Fruit fly (Drosophila melanogaster) whole organism, prepupa: ENCODE results near the gene Nrd1.

Experiments used
- CG11762 ChIP-seq: fragments of 200-800 bp; sonication (Bioruptor generic); optimal IDR thresholded peaks from 3 replicates; lab custom pipeline; 2016; ENCODE audit warnings: missing biosample characterization, missing genetic modification characterization; ENCODE audit not compliant: insufficient read depth
- CG11902 ChIP-seq: fragments of 200-800 bp; sonication (Bioruptor generic); optimal IDR thresholded peaks from 3 replicates; lab custom pipeline; 2016; ENCODE audit warnings: missing biosample characterization, missing genetic modification characterization
- CG15336 ChIP-seq: fragments of 200-800 bp; sonication (Bioruptor generic); IDR thresholded peaks from 2 replicates; pipeline ENCODE4 v1.3.6; 2022; ENCODE audit warnings: missing biosample characterization, missing genetic modification characterization
- CG1621 ChIP-seq: fragments of 200-800 bp; sonication (Bioruptor generic); optimal IDR thresholded peaks from 3 replicates; lab custom pipeline; 2018; ENCODE audit warnings: missing biosample characterization, mild to moderate bottlenecking, missing genetic modification characterization
- CG16779 ChIP-seq: fragments of 200-800 bp; sonication (Bioruptor generic); optimal IDR thresholded peaks from 3 replicates; lab custom pipeline; 2017; ENCODE audit warnings: missing biosample characterization, mild to moderate bottlenecking, missing genetic modification characterization
- CG3032 ChIP-seq: fragments of 200-800 bp; optimal IDR thresholded peaks from 2 replicates; lab custom pipeline; 2019; ENCODE audit warnings: missing biosample characterization, mild to moderate bottlenecking, missing genetic modification characterization, moderate library complexity
- CG32006 ChIP-seq: fragments of 200-800 bp; sonication (Bioruptor generic); optimal IDR thresholded peaks from 3 replicates; lab custom pipeline; 2017; ENCODE audit warnings: missing biosample characterization, mild to moderate bottlenecking, missing genetic modification characterization
- CG34406 ChIP-seq: fragments of 200-800 bp; sonication (Bioruptor generic); optimal IDR thresholded peaks from 3 replicates; lab custom pipeline; 2016; ENCODE audit warnings: missing biosample characterization, missing genetic modification characterization
- CG4318 ChIP-seq: fragments of 200-800 bp; sonication (Bioruptor generic); optimal IDR thresholded peaks from 3 replicates; lab custom pipeline; 2017; ENCODE audit warnings: missing biosample characterization, mild to moderate bottlenecking, missing genetic modification characterization
- CG6163 ChIP-seq: fragments of 200-800 bp; sonication (Bioruptor generic); IDR thresholded peaks from 3 replicates; pipeline ENCODE4 v1.3.6; 2022; ENCODE audit warnings: missing biosample characterization, missing genetic modification characterization
- CG6792 ChIP-seq: fragments of 200-800 bp; sonication (Bioruptor generic); optimal IDR thresholded peaks from 3 replicates; lab custom pipeline; 2016; ENCODE audit warnings: missing biosample characterization, missing genetic modification characterization
- CG6808 ChIP-seq: fragments of 200-800 bp; sonication (Bioruptor generic); optimal IDR thresholded peaks from 3 replicates; lab custom pipeline; 2017; ENCODE audit warnings: missing biosample characterization, missing genetic modification characterization, mild to moderate bottlenecking, moderate library complexity, missing genetic modification reagents
- CG6854 ChIP-seq: fragments of 200-800 bp; sonication (Bioruptor generic); optimal IDR thresholded peaks from 2 replicates; lab custom pipeline; 2017; ENCODE audit warnings: missing biosample characterization, mild to moderate bottlenecking, missing genetic modification characterization
- CG8119 ChIP-seq: fragments of 200-800 bp; sonication (Bioruptor generic); IDR thresholded peaks from 3 replicates; pipeline ENCODE4 v1.3.6; 2022; ENCODE audit warnings: missing biosample characterization, missing genetic modification characterization
- CG8319 ChIP-seq: fragments of 200-800 bp; sonication (Bioruptor generic); optimal IDR thresholded peaks from 3 replicates; lab custom pipeline; 2016; ENCODE audit warnings: missing biosample characterization, missing genetic modification characterization
- Eip75B ChIP-seq: fragments of 200-800 bp; sonication (Bioruptor generic); optimal IDR thresholded peaks from 3 replicates; lab custom pipeline; 2016; ENCODE audit warnings: missing biosample characterization, missing genetic modification characterization
- Eip78C ChIP-seq: fragments of 200-800 bp; sonication (Bioruptor generic); peaks from one replicate; lab custom pipeline; 2016; ENCODE audit warnings: missing biosample characterization, missing genetic modification characterization
- Gug ChIP-seq: fragments of 200-800 bp; sonication (Bioruptor generic); IDR thresholded peaks from 2 replicates; pipeline ENCODE4 v1.3.6; 2022; ENCODE audit warnings: missing biosample characterization, missing genetic modification characterization
- Hr38 ChIP-seq: sonication (Bioruptor generic); optimal IDR thresholded peaks from 2 replicates; lab custom pipeline; 2016; ENCODE audit warnings: missing biosample characterization, missing genetic modification characterization
- Hr4 ChIP-seq: fragments of 200-800 bp; sonication (Bioruptor generic); optimal IDR thresholded peaks from 3 replicates; lab custom pipeline; 2016; ENCODE audit warnings: missing biosample characterization, missing genetic modification characterization
- Lpt ChIP-seq: fragments of 200-800 bp; sonication (Bioruptor generic); optimal IDR thresholded peaks from 3 replicates; lab custom pipeline; 2016; ENCODE audit warnings: missing biosample characterization, missing genetic modification characterization
- Met ChIP-seq: fragments of 200-800 bp; sonication (Bioruptor generic); optimal IDR thresholded peaks from 3 replicates; lab custom pipeline; 2016; ENCODE audit warnings: missing biosample characterization, missing genetic modification characterization
- OdsH ChIP-seq: fragments of 200-800 bp; sonication (Bioruptor generic); optimal IDR thresholded peaks from 3 replicates; lab custom pipeline; 2016; ENCODE audit warnings: missing biosample characterization, missing genetic modification characterization
- Smox ChIP-seq: fragments of 200-800 bp; sonication (Bioruptor generic); optimal IDR thresholded peaks from 3 replicates; lab custom pipeline; 2016; ENCODE audit warnings: missing biosample characterization, missing genetic modification characterization
- achi ChIP-seq: fragments of 200-800 bp; sonication (Bioruptor generic); optimal IDR thresholded peaks from 3 replicates; lab custom pipeline; 2016; ENCODE audit warnings: missing biosample characterization, missing genetic modification characterization
- acj6 ChIP-seq: fragments of 200-800 bp; sonication (Bioruptor generic); optimal IDR thresholded peaks from 3 replicates; lab custom pipeline; 2016; ENCODE audit warnings: missing biosample characterization, missing genetic modification characterization
- eg ChIP-seq: fragments of 200-800 bp; sonication (Bioruptor generic); IDR thresholded peaks from 3 replicates; pipeline ENCODE4 v1.3.6; 2022; ENCODE audit warnings: missing biosample characterization, missing genetic modification characterization
- esn ChIP-seq: fragments of 200-800 bp; sonication (Bioruptor generic); optimal IDR thresholded peaks from 2 replicates; lab custom pipeline; 2016; ENCODE audit warnings: missing biosample characterization, mild to moderate bottlenecking, missing genetic modification characterization, moderate library complexity
- fkh ChIP-seq: fragments of 200-800 bp; sonication (Bioruptor generic); optimal IDR thresholded peaks from 3 replicates; lab custom pipeline; 2017; ENCODE audit warnings: missing biosample characterization, mild to moderate bottlenecking, missing genetic modification characterization, moderate library complexity
- lz ChIP-seq: fragments of 200-800 bp; sonication (Bioruptor generic); optimal IDR thresholded peaks from 3 replicates; lab custom pipeline; 2016; ENCODE audit warnings: missing biosample characterization, missing genetic modification characterization
- net ChIP-seq: fragments of 200-800 bp; sonication (Bioruptor generic); optimal IDR thresholded peaks from 3 replicates; lab custom pipeline; 2016; ENCODE audit warnings: missing biosample characterization, missing genetic modification characterization
- pdm3 ChIP-seq: fragments of 200-800 bp; sonication (Bioruptor generic); optimal IDR thresholded peaks from 3 replicates; lab custom pipeline; 2016; ENCODE audit warnings: missing biosample characterization, missing genetic modification characterization
- ss ChIP-seq, 2 experiments: fragments of 200-800 bp; sonication (Bioruptor generic); optimal IDR thresholded peaks; 2 replicates in 1 of 2; 3 replicates in 1 of 2; lab custom pipeline; 2017 to 2018; ENCODE audit warnings: mild to moderate bottlenecking in 2 of 2, missing biosample characterization in 2 of 2, missing genetic modification characterization in 2 of 2, moderate library complexity in 1 of 2
- vri ChIP-seq: fragments of 200-800 bp; sonication (Bioruptor generic); optimal IDR thresholded peaks from 3 replicates; lab custom pipeline; 2016; ENCODE audit warnings: missing biosample characterization, mild to moderate bottlenecking, missing genetic modification characterization

Gene Nrd1

DNA sequence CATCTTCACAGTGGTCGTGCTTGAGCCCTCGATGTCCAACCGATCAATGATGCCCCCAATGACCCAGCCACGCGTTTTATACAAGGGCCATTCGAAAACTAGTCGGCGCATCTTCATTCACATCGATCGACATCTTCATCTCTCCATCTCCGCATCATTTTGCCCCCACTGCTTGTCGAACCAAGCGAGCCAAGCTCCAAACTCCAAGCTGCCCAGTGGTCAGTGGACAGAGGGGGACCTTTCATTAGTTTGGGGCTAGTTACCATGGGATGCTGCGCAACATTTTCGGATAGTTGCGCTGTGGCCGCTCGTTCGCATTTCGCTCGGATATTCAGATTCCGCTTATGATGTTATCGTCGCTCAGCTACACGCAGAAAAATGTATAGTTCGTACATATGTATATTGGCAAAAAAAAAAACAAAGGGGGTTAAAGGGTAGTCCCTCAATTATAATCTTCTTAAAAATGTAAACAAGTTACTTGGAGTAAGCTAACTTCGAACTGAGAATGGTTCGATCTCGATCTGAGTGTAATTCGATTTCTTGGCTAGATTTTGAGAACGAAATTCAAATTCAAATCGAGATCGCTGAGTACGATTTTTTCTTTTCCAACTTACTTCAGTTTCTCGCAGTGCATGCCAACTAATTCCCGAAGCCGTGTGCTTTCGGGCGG, 22.5 kb downstream of the Nrd1 start, which contains the start of gene CG15740:
CG15740 (minus strand) TSS at position 51 of the 670 bp plus-strand sequence.
- TF ChIP-seq Smox (GFP tag; lab: Kevin White, UChicago) (no peak), Eip78C (GFP tag; lab: Kevin White, UChicago) (peak; percentile 68), CG6163 (GFP tag; lab: Robert Waterston, UW) (0 out of 3 replicates have a peak, but pooled peaks have one; percentile 24), CG8319 (GFP tag; lab: Kevin White, UChicago) (no peak), Hr4 (GFP tag; lab: Kevin White, UChicago) (peak; percentile 4), CG15336 (peak; percentile 36), CG1621 (tag; lab: Kevin White, UChicago) (no peak), OdsH (GFP tag; lab: Kevin White, UChicago) (peak; percentile 1)

DNA sequence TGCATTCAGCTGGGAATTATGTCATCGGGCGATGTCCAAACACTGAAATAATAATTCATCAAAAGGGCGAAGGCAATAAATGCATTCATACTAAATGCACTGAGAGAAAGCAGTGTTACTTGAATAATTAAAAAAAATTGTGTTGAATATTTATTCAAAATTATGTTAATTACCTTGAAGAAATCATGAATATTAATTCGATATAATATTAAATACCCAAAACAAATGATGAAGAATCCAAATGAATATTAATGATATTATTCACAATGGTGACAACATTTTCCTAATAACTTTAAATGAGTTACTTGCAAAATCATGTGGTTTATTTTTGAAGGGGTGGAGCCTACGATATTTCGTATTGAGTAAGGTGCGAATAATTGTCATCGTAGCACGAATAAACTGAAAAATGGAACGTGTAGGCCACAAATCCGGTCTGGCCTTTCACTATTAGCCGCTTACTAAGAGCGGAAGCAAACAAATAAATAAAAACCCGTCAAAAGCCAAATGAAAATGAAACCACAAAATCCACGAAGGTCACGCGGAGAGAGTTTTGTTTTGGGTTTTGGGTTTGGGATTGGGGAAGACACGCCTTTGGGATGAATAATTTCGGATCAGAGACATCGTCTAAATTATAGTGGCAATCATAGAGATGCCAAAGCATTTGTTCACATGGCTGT, 26.9 kb downstream of the Nrd1 start:
- TF ChIP-seq CG6808 (GFP tag; lab: Kevin White, UChicago) (no peak), CG32006 (GFP tag; lab: Kevin White, UChicago) (no peak), lz (GFP tag; lab: Kevin White, UChicago) (no peak), Eip78C (GFP tag; lab: Kevin White, UChicago) (peak; percentile 14)

DNA sequence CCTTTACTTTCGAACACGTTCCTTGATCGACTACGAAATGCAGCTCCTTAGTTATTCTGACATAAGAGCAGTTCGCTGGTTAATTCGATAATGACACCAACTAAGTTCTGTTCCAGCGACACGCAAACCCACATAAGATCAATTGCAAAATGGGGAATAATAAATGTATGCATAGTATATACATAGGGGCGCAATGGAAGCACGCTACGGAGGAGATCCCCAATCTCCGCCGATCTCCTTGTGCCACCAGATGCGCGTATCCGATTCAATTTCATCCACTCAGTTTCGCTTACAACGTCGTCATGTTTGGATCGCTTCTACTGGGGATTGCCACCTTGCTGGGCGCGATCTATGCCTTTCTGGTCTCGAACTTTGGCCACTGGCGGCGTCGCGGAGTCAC, 29.4 kb downstream of the Nrd1 start, which contains the start of gene Cyp28c1:
Cyp28c1 (plus strand) TSS at position 301 of the 400 bp plus-strand sequence.
- no peak for TF ChIP-seq CG3032 (tag; lab: Kevin White, UChicago)
- no peak for TF ChIP-seq CG16779 (tag; lab: Kevin White, UChicago)
- no peak for TF ChIP-seq CG6163 (GFP tag; lab: Robert Waterston, UW)
- no peak for TF ChIP-seq net
- TF ChIP-seq CG15336: no peak
- no peak for TF ChIP-seq CG11902 (GFP tag; lab: Kevin White, UChicago)
- TF ChIP-seq Eip75B: no peak
- no peak for TF ChIP-seq CG6854
- no peak for TF ChIP-seq CG11762 (GFP tag; lab: Kevin White, UChicago)
- TF ChIP-seq CG8119: no peak
- no peak for TF ChIP-seq Hr38 (GFP tag; lab: Kevin White, UChicago)
- no peak for TF ChIP-seq fkh
- no peak for TF ChIP-seq eg (GFP tag; lab: Robert Waterston, UW)
- TF ChIP-seq vri: no peak
- TF ChIP-seq Smox (GFP tag; lab: Kevin White, UChicago): no peak
- no peak for TF ChIP-seq esn
- TF ChIP-seq acj6 (GFP tag; lab: Kevin White, UChicago): no peak
- no peak for TF ChIP-seq Gug (GFP tag; lab: Robert Waterston, UW)
- TF ChIP-seq pdm3: no peak
- no peak for TF ChIP-seq ss (GFP tag; optimal IDR thresholded peaks at IDR 0.05; lab: Kevin White, UChicago)

DNA sequence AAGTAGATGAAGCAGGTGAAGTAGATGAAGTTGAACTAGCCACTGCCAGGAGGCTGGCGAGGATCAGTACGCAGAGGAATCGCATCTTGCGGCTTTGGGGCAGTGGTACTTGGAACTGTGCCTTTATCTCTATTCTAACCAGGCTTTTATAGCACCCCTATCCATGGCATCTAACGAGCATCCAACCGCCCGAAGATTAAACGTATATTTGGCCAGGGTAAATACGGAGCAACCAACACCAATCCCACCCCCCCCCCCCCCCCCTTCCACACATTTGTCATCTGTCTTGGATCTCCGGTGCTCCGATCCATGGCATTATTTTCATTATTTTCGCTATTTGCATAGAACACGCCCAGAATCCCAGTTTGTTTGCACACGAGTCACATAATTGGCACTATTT, 30.8 kb downstream of the Nrd1 start, which contains the start of gene CG15741:
CG15741 (minus strand) TSS at position 101 of the 400 bp plus-strand sequence.
- TF ChIP-seq CG6163 (GFP tag; lab: Robert Waterston, UW) (no peak), Eip75B (no peak), Eip78C (GFP tag; lab: Kevin White, UChicago) (no peak), CG4318 (GFP tag; lab: Kevin White, UChicago) (no peak)

DNA sequence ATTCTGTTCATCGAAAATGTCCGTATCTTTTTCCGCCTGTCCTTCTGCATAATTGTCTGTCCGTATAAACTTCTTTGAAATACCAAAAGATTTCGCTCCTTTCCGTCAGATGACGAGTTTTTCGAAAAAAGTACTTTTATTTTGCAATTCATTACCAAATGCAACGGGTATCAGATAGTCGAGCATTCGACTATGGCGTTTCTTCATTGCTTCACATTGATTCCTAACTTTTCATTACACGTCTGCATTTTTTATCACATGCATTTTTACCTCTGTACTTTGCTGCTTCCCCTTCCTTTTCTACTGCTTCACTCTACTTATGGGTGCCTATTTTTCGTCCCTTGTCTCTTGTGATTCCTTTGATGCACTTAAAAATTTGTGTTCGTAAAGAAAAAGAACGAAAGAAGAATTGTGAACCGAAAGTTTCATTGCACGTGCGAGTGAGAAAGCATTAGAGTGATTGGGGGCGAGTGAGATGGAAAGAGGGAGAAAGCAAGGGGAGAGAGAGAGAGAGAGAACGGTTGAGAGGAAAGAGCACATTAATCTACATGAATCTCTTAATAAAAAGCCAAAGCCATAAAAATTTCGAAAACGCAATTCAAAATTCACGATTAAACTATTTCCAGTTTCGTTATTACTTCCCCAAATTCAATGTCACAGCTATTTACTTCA, 40.2 kb downstream of the Nrd1 start:
- TF ChIP-seq CG6808 (GFP tag; lab: Kevin White, UChicago) (no peak), achi (GFP tag; lab: Kevin White, UChicago) (no peak), CG4318 (GFP tag; lab: Kevin White, UChicago) (no peak), vri (no peak), CG34406 (GFP tag; lab: Kevin White, UChicago) (no peak), CG6792 (GFP tag; lab: Kevin White, UChicago) (no peak), Met (GFP tag; lab: Kevin White, UChicago) (no peak), CG15336 (no peak), CG16779 (tag; lab: Kevin White, UChicago) (no peak), Lpt (GFP tag; lab: Kevin White, UChicago) (no peak)
- TF ChIP-seq, all 60 proteins: peak for 0
